Worm (Caenorhabditis elegans): ENCODE results near the gene F20D12.12.

The F20D12.12 gene

DNA sequence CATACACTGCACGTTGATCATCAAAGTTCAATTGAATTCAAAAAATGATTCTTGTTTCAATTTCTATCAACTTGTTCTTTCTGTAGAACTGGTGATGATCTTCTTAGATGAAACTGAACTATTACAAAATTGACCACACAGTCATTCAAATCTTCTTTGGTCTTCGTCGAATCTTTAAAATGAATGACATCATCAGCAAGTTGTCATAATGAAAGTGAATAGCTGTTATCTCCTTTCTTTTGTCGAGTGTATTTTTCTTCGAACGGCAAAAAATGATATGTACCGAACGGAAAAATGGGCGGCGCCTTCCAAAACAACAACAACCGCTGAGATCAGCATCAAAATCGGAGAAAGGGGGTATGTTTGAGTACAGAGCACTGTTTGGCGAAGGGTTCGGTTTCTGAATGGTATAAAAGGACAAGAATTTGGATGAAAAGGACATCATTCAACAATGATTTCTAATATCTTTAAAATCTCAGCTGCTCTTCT, 30.3 kb downstream of the F20D12.12 start, which contains the start of gene ora-1:
ora-1 (plus strand) TSS at position 439 of the 489 bp plus-strand sequence.
- peak; percentile 78 for TF ChIP-seq blmp-1 (tag; optimal IDR thresholded peaks at IDR 0.05; ENCODE audit: insufficient read depth)
- TF ChIP-seq peb-1 (tag; optimal IDR thresholded peaks at IDR 0.05), result no peak
- TF ChIP-seq nhr-25 (tag; optimal IDR thresholded peaks at IDR 0.05), result peak; percentile 41

DNA sequence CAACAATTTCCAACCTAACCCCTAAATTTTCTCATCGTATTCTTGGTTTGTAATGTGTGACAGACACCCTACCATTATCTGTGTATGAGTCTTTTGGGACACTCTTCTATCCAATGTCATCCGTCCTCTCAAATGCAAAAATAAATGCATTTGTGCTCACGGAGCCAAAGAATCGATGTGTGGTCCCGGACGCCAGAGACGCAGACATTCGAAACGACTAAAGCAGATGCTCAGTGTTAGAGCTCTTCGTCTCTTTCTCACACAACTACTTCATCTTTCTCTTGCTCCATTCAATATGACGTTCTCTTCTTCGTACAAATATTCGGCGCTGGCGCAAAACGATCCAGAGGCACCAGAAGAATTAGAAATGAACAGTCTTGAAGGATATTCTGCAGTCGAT, 32.3 kb downstream of the F20D12.12 start, which contains the start of gene unc-24:
unc-24 (plus strand) TSS at position 283 of the 400 bp plus-strand sequence.
- TF ChIP-seq ceh-16 (tag; optimal IDR thresholded peaks at IDR 0.05), result no peak
- no peak for TF ChIP-seq nhr-77 (tag; optimal IDR thresholded peaks at IDR 0.05)
- TF ChIP-seq unc-55 (GFP tag; optimal IDR thresholded peaks at IDR 0.05), result peak; percentile 73
- peak; percentile 17 for TF ChIP-seq zag-1 (tag; optimal IDR thresholded peaks at IDR 0.05)
- no peak for TF ChIP-seq egl-27 (tag; optimal IDR thresholded peaks at IDR 0.05)
- TF ChIP-seq lin-39 (tag; optimal IDR thresholded peaks at IDR 0.05), result no peak
- TF ChIP-seq ztf-1 (GFP tag; conservative IDR thresholded peaks at IDR 0.05), result no peak
- no peak for TF ChIP-seq Y55F3AM.14 (GFP tag; optimal IDR thresholded peaks at IDR 0.05)
- no peak for TF ChIP-seq alr-1 (tag; optimal IDR thresholded peaks at IDR 0.05)
- no peak for TF ChIP-seq ztf-11 (tag; optimal IDR thresholded peaks at IDR 0.05)
- TF ChIP-seq ama-1 (optimal IDR thresholded peaks at IDR 0.05), result no peak
- TF ChIP-seq aly-2 (tag; optimal IDR thresholded peaks at IDR 0.05), result no peak
- TF ChIP-seq sma-9 (GFP tag; optimal IDR thresholded peaks at IDR 0.05), result peak; percentile 16
- no peak for TF ChIP-seq sma-9 (tag; optimal IDR thresholded peaks at IDR 0.05)
- TF ChIP-seq elt-1 (tag; optimal IDR thresholded peaks at IDR 0.05), result no peak
- TF ChIP-seq C34F6.9 (tag; optimal IDR thresholded peaks at IDR 0.05), result peak; percentile 48
- peak; percentile 42 for TF ChIP-seq mab-5 (tag; optimal IDR thresholded peaks at IDR 0.05)
- TF ChIP-seq crh-2 (tag; optimal IDR thresholded peaks at IDR 0.05), result peak; percentile 13
- TF ChIP-seq nhr-12 (tag; optimal IDR thresholded peaks at IDR 0.05), result no peak
- TF ChIP-seq nhr-21 (tag; optimal IDR thresholded peaks at IDR 0.05), result no peak

DNA sequence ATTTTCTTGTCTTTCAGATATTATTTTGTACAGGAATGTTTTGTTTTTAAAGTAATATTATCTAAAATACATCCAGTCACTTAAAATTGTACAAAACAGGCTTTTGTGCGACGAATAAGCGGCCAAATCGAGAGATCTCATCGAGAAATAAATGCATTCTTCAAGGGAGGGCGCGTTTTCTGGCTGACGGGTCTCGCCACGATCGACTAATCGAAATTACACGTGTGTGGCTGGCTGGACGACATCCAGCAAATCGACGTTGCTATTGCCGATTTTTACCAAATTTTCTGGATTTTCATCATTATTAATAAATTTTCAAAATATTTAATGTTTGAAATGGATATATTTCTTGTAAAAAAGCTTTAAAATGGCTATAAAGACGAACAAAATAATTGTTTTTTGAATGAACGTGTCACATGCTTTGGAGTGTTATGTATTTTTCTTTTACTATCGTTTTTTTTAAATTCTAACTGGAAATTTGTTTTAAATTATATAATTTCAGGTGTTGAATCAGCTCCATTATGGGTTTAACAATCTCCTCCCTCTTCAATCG, 34.9 kb downstream of the F20D12.12 start, which contains the start of gene arf-5:
arf-5 (plus strand) TSS at position 503 of the 553 bp plus-strand sequence.
- TF ChIP-seq dmd-4 (tag; optimal IDR thresholded peaks at IDR 0.05), result no peak
- TF ChIP-seq mab-5 (tag; optimal IDR thresholded peaks at IDR 0.05), result no peak
- no peak for TF ChIP-seq mbf-1 (tag; optimal IDR thresholded peaks at IDR 0.05)
- peak; percentile 9 for TF ChIP-seq lin-11 (tag; optimal IDR thresholded peaks at IDR 0.05)
- no peak for TF ChIP-seq nhr-10 (tag; optimal IDR thresholded peaks at IDR 0.05)
- peak; percentile 48 for TF ChIP-seq C34F6.9 (tag; optimal IDR thresholded peaks at IDR 0.05)
- TF ChIP-seq mdl-1 (tag; optimal IDR thresholded peaks at IDR 0.05), result peak in 1 of 2 experiments; percentile 36
- no peak for TF ChIP-seq unc-62 (GFP tag; optimal IDR thresholded peaks at IDR 0.05)
- no peak for TF ChIP-seq nhr-11 (tag; optimal IDR thresholded peaks at IDR 0.05)
- TF ChIP-seq elt-3 (tag; optimal IDR thresholded peaks at IDR 0.05), result no peak
- TF ChIP-seq nhr-77 (tag; optimal IDR thresholded peaks at IDR 0.05), result no peak
- peak in 1 of 2 experiments; percentile 74 for TF ChIP-seq lsy-2 (tag; optimal IDR thresholded peaks at IDR 0.05)
- no peak for TF ChIP-seq nhr-6 (tag; optimal IDR thresholded peaks at IDR 0.05)
- TF ChIP-seq lin-13 (GFP tag; optimal IDR thresholded peaks at IDR 0.05), result peak; percentile 37
- peak; percentile 73 for TF ChIP-seq crh-2 (tag; optimal IDR thresholded peaks at IDR 0.05)
- TF ChIP-seq ceh-16 (tag; optimal IDR thresholded peaks at IDR 0.05), result no peak
- no peak for TF ChIP-seq sma-9 (GFP tag; optimal IDR thresholded peaks at IDR 0.05)
- TF ChIP-seq sma-9 (tag; optimal IDR thresholded peaks at IDR 0.05), result no peak
- TF ChIP-seq unc-55 (GFP tag; optimal IDR thresholded peaks at IDR 0.05), result peak; percentile 52
- no peak for TF ChIP-seq sma-3 (GFP tag; optimal IDR thresholded peaks at IDR 0.05)
- no peak for TF ChIP-seq nhr-21 (tag; optimal IDR thresholded peaks at IDR 0.05)
- no peak for TF ChIP-seq fos-1 (tag; optimal IDR thresholded peaks at IDR 0.05)
- TF ChIP-seq nhr-129 (tag; optimal IDR thresholded peaks at IDR 0.05), result peak; percentile 42

DNA sequence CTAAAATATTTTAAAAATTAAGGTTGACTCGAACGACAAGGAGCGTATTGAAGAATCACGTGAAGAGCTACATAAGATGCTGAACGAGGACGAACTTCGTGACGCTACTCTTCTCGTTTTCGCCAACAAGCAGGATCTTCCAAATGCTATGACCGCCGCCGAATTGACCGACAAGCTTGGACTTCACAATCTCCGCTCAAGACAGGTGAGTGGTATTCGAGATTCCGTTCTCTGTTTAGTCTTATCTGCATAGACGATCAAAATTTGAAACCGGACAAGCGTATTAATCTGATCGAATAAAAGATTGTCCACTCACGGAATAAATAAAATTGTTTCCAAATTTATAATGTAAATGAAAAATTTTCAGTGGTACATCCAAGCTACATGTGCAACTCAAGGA, 35.8 kb downstream of the F20D12.12 start:
- TF ChIP-seq sma-9 (GFP tag; optimal IDR thresholded peaks at IDR 0.05) (peak; percentile 4), sma-9 (tag; optimal IDR thresholded peaks at IDR 0.05) (no peak), crh-2 (tag; optimal IDR thresholded peaks at IDR 0.05) (no peak), elt-1 (tag; optimal IDR thresholded peaks at IDR 0.05) (peak; percentile 4)
